Worm (Caenorhabditis elegans): ENCODE measurements around the gene C14C10.1.

DNA sequence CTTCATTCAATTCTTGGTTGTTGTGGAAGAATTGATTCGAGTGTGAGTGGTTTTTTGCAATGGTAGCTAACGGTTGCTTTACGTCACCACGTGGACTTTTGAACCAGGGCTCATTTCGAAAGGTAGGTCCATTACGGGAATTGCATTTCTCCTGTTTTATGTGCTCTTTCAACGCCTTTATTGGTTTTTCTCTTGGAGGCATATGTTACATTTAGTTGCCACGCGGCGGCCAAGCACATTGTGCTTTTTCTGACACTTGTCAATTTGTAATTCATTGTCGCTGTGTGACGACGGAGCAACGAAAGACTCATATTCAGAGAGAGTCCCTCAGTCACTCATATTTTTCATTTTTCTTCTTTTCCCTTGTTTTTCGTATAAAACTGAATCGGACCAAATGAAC, 3.4 kb upstream of the C14C10.1 start:
- TF ChIP-seq ces-1 (GFP tag; optimal IDR thresholded peaks at IDR 0.05) (no peak), aha-1 (tag) (no peak), nhr-237 (tag; optimal IDR thresholded peaks at IDR 0.05) (no peak), zfp-3 (GFP tag; conservative IDR thresholded peaks at IDR 0.05) (no peak), pqm-1 (tag; optimal IDR thresholded peaks at IDR 0.05) (no peak), ZK546.5 (tag; optimal IDR thresholded peaks at IDR 0.05) (no peak), aly-2 (tag; optimal IDR thresholded peaks at IDR 0.05) (no peak), unc-39 (tag; optimal IDR thresholded peaks at IDR 0.05) (no peak), arid-1 (GFP tag; conservative IDR thresholded peaks at IDR 0.05) (no peak)

Data from whole organism, L4 larva.